Worm (Caenorhabditis elegans): Measurements from ENCODE around the gene Y41G9A.5.

Y41G9A.5 gene

ce11 chrX:2950234-2950633 lies 3.8 kb downstream of the Y41G9A.5 start:
- TF ChIP-seq unc-120 (tag; optimal IDR thresholded peaks at IDR 0.05; ENCODE audit: poor library complexity, severe bottlenecking) (peak; percentile 81), mep-1 (tag; optimal IDR thresholded peaks at IDR 0.05) (no peak), elt-1 (tag; optimal IDR thresholded peaks at IDR 0.05; ENCODE audit: borderline replicate concordance, insufficient read depth) (no peak), hlh-1 (tag; optimal IDR thresholded peaks at IDR 0.05) (peak; percentile 17), unc-62 (GFP tag; optimal IDR thresholded peaks at IDR 0.05) (peak; percentile 56)

DNA sequence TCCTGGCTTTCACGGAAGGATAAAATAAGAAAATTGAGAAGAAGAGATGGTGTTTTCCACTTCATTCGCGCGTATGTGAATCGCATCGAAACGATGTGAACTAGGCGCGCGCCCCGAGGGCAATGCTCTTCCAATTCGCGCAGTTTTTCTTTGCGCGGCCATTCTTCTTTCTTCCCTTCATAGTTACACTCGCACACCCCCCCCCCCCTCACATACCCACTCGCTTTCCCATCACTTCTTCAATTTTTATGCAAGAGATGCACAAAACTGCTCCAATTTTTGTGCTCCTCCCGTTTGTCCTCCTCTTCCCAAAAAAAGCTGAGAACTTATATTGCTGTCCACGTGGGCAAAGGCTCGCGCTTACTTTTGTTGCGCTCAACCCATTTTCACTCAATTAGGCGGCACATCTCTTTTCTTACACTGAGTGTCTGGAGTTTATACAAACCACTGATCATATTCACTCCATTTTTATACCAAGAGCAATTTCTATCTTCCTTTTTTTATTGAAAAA lies 7.1 kb downstream of the Y41G9A.5 start:
- no peak for TF ChIP-seq ceh-39 (tag; optimal IDR thresholded peaks at IDR 0.05)
- no peak for TF ChIP-seq M03D4.4 (tag; optimal IDR thresholded peaks at IDR 0.05)
- no peak for TF ChIP-seq bed-3 (GFP tag; optimal IDR thresholded peaks at IDR 0.05)
- TF ChIP-seq ces-1 (GFP tag; optimal IDR thresholded peaks at IDR 0.05) = peak; percentile 49

- TF ChIP-seq nhr-12 (tag; optimal IDR thresholded peaks at IDR 0.05) = no peak
- no peak for TF ChIP-seq ces-1 (GFP tag; optimal IDR thresholded peaks at IDR 0.05)
- TF ChIP-seq tbx-8 (GFP tag; optimal IDR thresholded peaks at IDR 0.05) = no peak
- no peak for TF ChIP-seq sptf-1 (tag; optimal IDR thresholded peaks at IDR 0.05)
- no peak for TF ChIP-seq drap-1 (GFP tag; optimal IDR thresholded peaks at IDR 0.05)
- TF ChIP-seq zip-8 (tag; optimal IDR thresholded peaks at IDR 0.05) = no peak
Observed at ce11 chrX:2955628-2956027, 9.2 kb downstream of the Y41G9A.5 start.

ce11 chrX:2957446-2957985 lies 11.0 kb downstream of the Y41G9A.5 start, which contains the start of gene gbb-1:
Gene gbb-1 (plus strand): TSS chrX:2957935.
- no peak for TF ChIP-seq snpc-4 (tag; optimal IDR thresholded peaks at IDR 0.05)

ce11 chrX:2960703-2961102 lies 14.2 kb downstream of the Y41G9A.5 start:
- TF ChIP-seq nhr-237 (tag; optimal IDR thresholded peaks at IDR 0.05) = no peak
- no peak for TF ChIP-seq ceh-43 (GFP tag; optimal IDR thresholded peaks at IDR 0.05)
- no peak for TF ChIP-seq ceh-83 (GFP tag; optimal IDR thresholded peaks at IDR 0.05)
- TF ChIP-seq elt-1 (tag; optimal IDR thresholded peaks at IDR 0.05; ENCODE audit: borderline replicate concordance, insufficient read depth) = no peak
- TF ChIP-seq sem-2 (GFP tag; optimal IDR thresholded peaks at IDR 0.05) = no peak
- no peak for TF ChIP-seq hlh-1 (tag; optimal IDR thresholded peaks at IDR 0.05)
- no peak for TF ChIP-seq nhr-12 (tag; optimal IDR thresholded peaks at IDR 0.05)
- TF ChIP-seq sptf-1 (tag; optimal IDR thresholded peaks at IDR 0.05) = no peak
- TF ChIP-seq ham-2 (GFP tag; optimal IDR thresholded peaks at IDR 0.05) = no peak
- TF ChIP-seq ces-1 (GFP tag; optimal IDR thresholded peaks at IDR 0.05) = no peak
- TF ChIP-seq cnd-1 (tag; optimal IDR thresholded peaks at IDR 0.05) = no peak
- no peak for TF ChIP-seq flh-1 (GFP tag; optimal IDR thresholded peaks at IDR 0.05)
- no peak for TF ChIP-seq pha-4 (tag; optimal IDR thresholded peaks at IDR 0.05)
- TF ChIP-seq nhr-28 (tag; optimal IDR thresholded peaks at IDR 0.05) = no peak
- no peak for TF ChIP-seq mls-2 (tag; optimal IDR thresholded peaks at IDR 0.05)

- TF ChIP-seq nhr-2 (tag; optimal IDR thresholded peaks at IDR 0.05) = no peak
- TF ChIP-seq sptf-1 (tag; optimal IDR thresholded peaks at IDR 0.05) = no peak
- no peak for TF ChIP-seq flh-1 (GFP tag; optimal IDR thresholded peaks at IDR 0.05)
- no peak for TF ChIP-seq elt-3 (tag; optimal IDR thresholded peaks at IDR 0.05)
- no peak for TF ChIP-seq cnd-1 (tag; optimal IDR thresholded peaks at IDR 0.05)
- TF ChIP-seq bed-3 (GFP tag; optimal IDR thresholded peaks at IDR 0.05) = no peak
- no peak for TF ChIP-seq ztf-11 (tag; optimal IDR thresholded peaks at IDR 0.05)
- TF ChIP-seq nhr-12 (tag; optimal IDR thresholded peaks at IDR 0.05) = no peak
- TF ChIP-seq ham-2 (GFP tag; optimal IDR thresholded peaks at IDR 0.05) = no peak
- TF ChIP-seq mab-5 (tag; optimal IDR thresholded peaks at IDR 0.05) = no peak
- TF ChIP-seq M03D4.4 (tag; optimal IDR thresholded peaks at IDR 0.05) = no peak
Observed at ce11 chrX:2966252-2966651, 19.8 kb downstream of the Y41G9A.5 start.

Measured in whole organism, mixed stage, embryonic.